Fruit fly (Drosophila melanogaster): ENCODE measurements around the gene CG43060.

DNA sequence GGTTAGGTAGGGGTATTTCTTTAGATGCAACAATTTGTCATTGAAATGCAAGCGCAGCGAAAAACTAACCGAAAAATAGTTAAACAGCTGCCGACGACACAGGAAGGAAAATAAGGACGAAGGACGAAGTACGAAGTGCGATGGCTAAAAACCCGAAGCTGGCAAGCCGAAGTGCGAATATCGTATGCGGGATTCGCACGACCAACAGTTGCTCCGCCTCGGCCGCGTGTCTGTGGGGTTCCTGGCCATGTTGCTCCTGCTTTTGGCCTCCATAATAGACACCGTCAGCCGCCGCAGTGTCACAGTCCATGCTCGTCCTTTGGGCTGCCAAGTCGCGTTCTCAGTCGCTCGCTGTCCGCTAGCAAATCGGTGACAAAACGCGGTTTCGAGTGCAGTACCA lies 18.0 kb downstream of the CG43060 start, which contains the start of gene mAChR-B:
- no peak for TF ChIP-seq Hnf4 (GFP tag; optimal IDR thresholded peaks at IDR 0.05)
- no peak for TF ChIP-seq rgr (GFP tag; optimal IDR thresholded peaks at IDR 0.05)
- no peak for TF ChIP-seq lola (GFP tag; optimal IDR thresholded peaks at IDR 0.05)
- no peak for TF ChIP-seq usp (GFP tag; optimal IDR thresholded peaks at IDR 0.05)
- no peak for TF ChIP-seq Abd-B (GFP tag; optimal IDR thresholded peaks at IDR 0.05)
- TF ChIP-seq psq (GFP tag; optimal IDR thresholded peaks at IDR 0.05): no peak
- no peak for TF ChIP-seq Sp1 (GFP tag; optimal IDR thresholded peaks at IDR 0.05)
- TF ChIP-seq GATAd (GFP tag; optimal IDR thresholded peaks at IDR 0.05): no peak
- no peak for TF ChIP-seq tai (GFP tag; optimal IDR thresholded peaks at IDR 0.05)
- TF ChIP-seq Hr78 (GFP tag; optimal IDR thresholded peaks at IDR 0.05): no peak
- TF ChIP-seq h (GFP tag; optimal IDR thresholded peaks at IDR 0.05): no peak
- no peak for TF ChIP-seq Myc (optimal IDR thresholded peaks at IDR 0.05)
